Fruit fly (Drosophila melanogaster) whole organism, wandering third instar larva: ENCODE data around the gene Gel.
"Not testable (repeated sequence)": the region's sequence is repeated elsewhere in the genome, so short reads cannot be mapped to it uniquely, and the experiment has no call there.

ENCODE experiments used
- CG32264 ChIP-seq: fragments of 200-800 bp; sonication (Bioruptor generic); optimal IDR thresholded peaks from 2 replicates; lab custom pipeline; 2016; ENCODE audit warnings: missing biosample characterization, missing genetic modification characterization
- CG9705 ChIP-seq: fragments of 200-800 bp; sonication (Bioruptor generic); optimal IDR thresholded peaks from 2 replicates; lab custom pipeline; 2018; ENCODE audit warnings: missing biosample characterization, mild to moderate bottlenecking, missing genetic modification characterization
- CrebA ChIP-seq: fragments of 200-800 bp; sonication (Bioruptor generic); optimal IDR thresholded peaks from 2 replicates; lab custom pipeline; 2016; ENCODE audit warnings: missing biosample characterization, mild to moderate bottlenecking, missing genetic modification characterization, borderline replicate concordance
- Dfd ChIP-seq: fragments of >200 bp; optimal IDR thresholded peaks from 2 replicates; lab custom pipeline; 2017; ENCODE audit warnings: missing biosample characterization, missing genetic modification characterization
- GATAd ChIP-seq: sonication (Bioruptor generic); optimal IDR thresholded peaks from 2 replicates; lab custom pipeline; 2016; ENCODE audit warnings: missing biosample characterization, missing genetic modification characterization
- HLH106 ChIP-seq: fragments of 200-800 bp; optimal IDR thresholded peaks from 3 replicates; lab custom pipeline; 2019; ENCODE audit warnings: missing biosample characterization, mild to moderate bottlenecking, missing genetic modification characterization, moderate library complexity
- Hnf4 ChIP-seq: fragments of 200-800 bp; sonication (Bioruptor generic); optimal IDR thresholded peaks from 2 replicates; lab custom pipeline; 2016; ENCODE audit warnings: missing biosample characterization, mild to moderate bottlenecking, missing genetic modification characterization
- Hr78 ChIP-seq: fragments of >200 bp; optimal IDR thresholded peaks from 2 replicates; lab custom pipeline; 2017; ENCODE audit warnings: missing biosample characterization, missing genetic modification characterization
- Hr83 ChIP-seq: fragments of 200-300 bp; sonication (Bioruptor generic); optimal IDR thresholded peaks from 2 replicates; lab custom pipeline; 2016; ENCODE audit warnings: missing biosample characterization, mild to moderate bottlenecking, missing genetic modification characterization, moderate library complexity; ENCODE audit not compliant: poor library complexity, severe bottlenecking
- Jra ChIP-seq: sonication (Bioruptor generic); optimal IDR thresholded peaks from 2 replicates; lab custom pipeline; 2016; ENCODE audit warnings: missing biosample characterization, missing genetic modification characterization
- Mio ChIP-seq: sonication (Bioruptor generic); optimal IDR thresholded peaks from 2 replicates; lab custom pipeline; 2016; ENCODE audit warnings: missing biosample characterization, missing genetic modification characterization
- N ChIP-seq: fragments of >200 bp; optimal IDR thresholded peaks from 2 replicates; lab custom pipeline; 2018; ENCODE audit warnings: missing biosample characterization, missing external identifiers, missing genetic modification characterization
- OdsH ChIP-seq: fragments of 200-800 bp; sonication (Bioruptor generic); optimal IDR thresholded peaks from 2 replicates; lab custom pipeline; 2016; ENCODE audit warnings: missing biosample characterization, mild to moderate bottlenecking, missing genetic modification characterization
- Rel ChIP-seq, 2 experiments: fragments of 200-800 bp; sonication (Bioruptor generic) in 1 of 2; optimal IDR thresholded peaks; 2 replicates in 1 of 2; 3 replicates in 1 of 2; lab custom pipeline; 2016 to 2019; ENCODE audit warnings: mild to moderate bottlenecking in 2 of 2, missing biosample characterization in 2 of 2, missing genetic modification characterization in 2 of 2, moderate library complexity in 1 of 2
- Sp1 ChIP-seq: fragments of 200-800 bp; sonication (Bioruptor generic); optimal IDR thresholded peaks from 3 replicates; lab custom pipeline; 2019; ENCODE audit warnings: missing biosample characterization, mild to moderate bottlenecking, missing genetic modification characterization, moderate library complexity
- Vsx2 ChIP-seq: fragments of 200-300, 225-300 bp; sonication (Bioruptor generic); optimal IDR thresholded peaks from 2 replicates; lab custom pipeline; 2018; ENCODE audit warnings: missing biosample characterization, missing genetic modification characterization; ENCODE audit not compliant: partially characterized antibody
- br ChIP-seq: fragments of 200-800 bp; sonication (Bioruptor generic); optimal IDR thresholded peaks from 2 replicates; lab custom pipeline; 2016; ENCODE audit warnings: missing biosample characterization, missing genetic modification characterization
- brk ChIP-seq: fragments of 200-800 bp; sonication (Bioruptor generic); optimal IDR thresholded peaks from 2 replicates; lab custom pipeline; 2016; ENCODE audit warnings: missing biosample characterization, mild to moderate bottlenecking, missing genetic modification characterization
- dl ChIP-seq, 2 experiments: fragments of 175-275, 200-275 bp in 1 of 2; fragments of 200-275 bp in 1 of 2; sonication (Bioruptor generic); optimal IDR thresholded peaks; lab custom pipeline; 2018; ENCODE audit warnings: mild to moderate bottlenecking in 2 of 2, missing biosample characterization in 2 of 2, missing genetic modification characterization in 2 of 2, moderate library complexity in 2 of 2; ENCODE audit not compliant: partially characterized antibody in 2 of 2, insufficient read depth in 1 of 2
- dmrt93B ChIP-seq: fragments of 200-800 bp; sonication (Bioruptor generic); optimal IDR thresholded peaks from 2 replicates; lab custom pipeline; 2018; ENCODE audit warnings: missing biosample characterization, mild to moderate bottlenecking, missing genetic modification characterization
- dsf ChIP-seq: sonication (Bioruptor generic); optimal IDR thresholded peaks from 2 replicates; lab custom pipeline; 2016; ENCODE audit warnings: missing biosample characterization, missing genetic modification characterization, borderline replicate concordance
- ey ChIP-seq: fragments of 200-800 bp; sonication (Bioruptor generic); optimal IDR thresholded peaks from 2 replicates; lab custom pipeline; 2016; ENCODE audit warnings: missing biosample characterization, missing genetic modification characterization
- foxo ChIP-seq, 2 experiments: fragments of 200-800 bp; sonication (Bioruptor generic); optimal IDR thresholded peaks; 2 replicates in 1 of 2; 3 replicates in 1 of 2; lab custom pipeline; 2016 to 2017; ENCODE audit warnings: missing biosample characterization in 2 of 2, missing genetic modification characterization in 2 of 2
- fru ChIP-seq: fragments of 200-800 bp; sonication (Bioruptor generic); optimal IDR thresholded peaks from 3 replicates; lab custom pipeline; 2016; ENCODE audit warnings: missing biosample characterization, mild to moderate bottlenecking, missing genetic modification characterization
- h ChIP-seq: fragments of 200-800 bp; sonication (Bioruptor generic); optimal IDR thresholded peaks from 3 replicates; lab custom pipeline; 2016; ENCODE audit warnings: missing biosample characterization, mild to moderate bottlenecking, missing genetic modification characterization
- pan ChIP-seq: fragments of >200 bp; optimal IDR thresholded peaks from 2 replicates; lab custom pipeline; 2017
- psq ChIP-seq: fragments of 200-800 bp; sonication (Bioruptor generic); optimal IDR thresholded peaks from 3 replicates; lab custom pipeline; 2017; ENCODE audit warnings: missing biosample characterization, mild to moderate bottlenecking, missing genetic modification characterization, moderate library complexity
- rgr ChIP-seq: fragments of 200-800 bp; sonication (Bioruptor generic); optimal IDR thresholded peaks from 3 replicates; lab custom pipeline; 2016; ENCODE audit warnings: missing biosample characterization, mild to moderate bottlenecking, missing genetic modification characterization
- sage ChIP-seq: fragments of 200-800 bp; sonication (Bioruptor generic); optimal IDR thresholded peaks from 2 replicates; lab custom pipeline; 2016; ENCODE audit warnings: missing biosample characterization, mild to moderate bottlenecking, missing genetic modification characterization
- sv ChIP-seq: fragments of 200-800 bp; sonication (Bioruptor generic); optimal IDR thresholded peaks from 3 replicates; lab custom pipeline; 2016; ENCODE audit warnings: missing biosample characterization, missing genetic modification characterization
- tai ChIP-seq: sonication (Bioruptor generic); optimal IDR thresholded peaks from 2 replicates; lab custom pipeline; 2016; ENCODE audit warnings: missing biosample characterization, missing genetic modification characterization
- woc ChIP-seq: sonication (Bioruptor generic); optimal IDR thresholded peaks from 2 replicates; lab custom pipeline; 2016; ENCODE audit warnings: missing biosample characterization, mild to moderate bottlenecking, missing genetic modification characterization

The Gel gene

dm6 chr3R:4197055-4197454, 38.0 kb upstream of the Gel start, which contains the start of gene beta-Man (continued):
- TF ChIP-seq Mio (no peak), fru (GFP tag; lab: Kevin White, UChicago) (peak; percentile 76), Hr78 (GFP tag; lab: Kevin White, UChicago) (no peak), ey (no peak), Jra (peak; percentile 38), pan (lab: Kevin White, UChicago) (no peak), sv (GFP tag; lab: Kevin White, UChicago) (no peak), Hr83 (peak; percentile 77), Sp1 (no peak)

- TF ChIP-seq Rel (GFP tag; optimal IDR thresholded peaks at IDR 0.05; lab: Kevin White, UChicago); Rel (tag; optimal IDR thresholded peaks at IDR 0.05; lab: Kevin White, UChicago); sv (GFP tag; lab: Kevin White, UChicago); woc (GFP tag; lab: Kevin White, UChicago): not testable (repeated sequence)
- TF ChIP-seq, all 38 proteins: peak for 0; not testable (repeated sequence) for 38
These were observed 23.5 kb upstream of the Gel start, which contains the start of gene aux for dm6 chr3R:4211483-4211882. aux (plus strand) TSS chr3R:4211783.

- peak; percentile 79 for TF ChIP-seq ey
- TF ChIP-seq N (GFP tag; lab: Kevin White, UChicago): no peak
- peak; percentile 69 for TF ChIP-seq Hnf4 (GFP tag; lab: Kevin White, UChicago)
- TF ChIP-seq h: peak; percentile 84
- peak; percentile 68 for TF ChIP-seq Sp1
- no peak for TF ChIP-seq Jra
- TF ChIP-seq sage (GFP tag; lab: Kevin White, UChicago): peak; percentile 9
- TF ChIP-seq pan (lab: Kevin White, UChicago): no peak
- TF ChIP-seq Mio: no peak
- TF ChIP-seq Hr83: peak; percentile 17
- peak; percentile 6 for TF ChIP-seq brk (GFP tag; lab: Kevin White, UChicago)
- TF ChIP-seq woc (GFP tag; lab: Kevin White, UChicago): peak; percentile 65
- TF ChIP-seq tai (GFP tag; lab: Kevin White, UChicago): peak; percentile 5
- TF ChIP-seq psq (GFP tag; lab: Kevin White, UChicago): peak; percentile 57
- TF ChIP-seq foxo (GFP tag; optimal IDR thresholded peaks at IDR 0.05; lab: Kevin White, UChicago): peak in 1 of 2 experiments; percentile 88
- peak; percentile 70 for TF ChIP-seq CG32264
- peak; percentile 12 for TF ChIP-seq GATAd (GFP tag; lab: Kevin White, UChicago)
- TF ChIP-seq dmrt93B: peak; percentile 70
- TF ChIP-seq br (GFP tag; lab: Kevin White, UChicago): peak; percentile 81
- peak; percentile 52 for TF ChIP-seq sv (GFP tag; lab: Kevin White, UChicago)
- TF ChIP-seq Vsx2 (GFP tag; lab: Kevin White, UChicago): no peak
- TF ChIP-seq OdsH (GFP tag; lab: Kevin White, UChicago): peak; percentile 66
- no peak for TF ChIP-seq CrebA (GFP tag; lab: Kevin White, UChicago)
- TF ChIP-seq rgr (GFP tag; lab: Kevin White, UChicago): peak; percentile 73
- peak; percentile 31 for TF ChIP-seq CG9705 (GFP tag; lab: Kevin White, UChicago)
- TF ChIP-seq Dfd: no peak
- TF ChIP-seq Rel (GFP tag; optimal IDR thresholded peaks at IDR 0.05; lab: Kevin White, UChicago): no peak
- TF ChIP-seq Rel (tag; optimal IDR thresholded peaks at IDR 0.05; lab: Kevin White, UChicago): peak; percentile 40
- TF ChIP-seq HLH106 (tag; lab: Kevin White, UChicago): peak; percentile 81
- no peak for TF ChIP-seq dl (GFP tag; optimal IDR thresholded peaks at IDR 0.05; lab: Kevin White, UChicago; ENCODE audit: insufficient read depth in 1 of 2, partially characterized antibody in 2 of 2)
- TF ChIP-seq fru (GFP tag; lab: Kevin White, UChicago): peak; percentile 87
These were observed 21.0 kb upstream of the Gel start for dm6 chr3R:4214038-4214437.

dm6 chr3R:4214601-4215000, 20.4 kb upstream of the Gel start:
- TF ChIP-seq dl (GFP tag; optimal IDR thresholded peaks at IDR 0.05; lab: Kevin White, UChicago; ENCODE audit: insufficient read depth in 1 of 2, partially characterized antibody in 2 of 2) (no peak), CG9705 (GFP tag; lab: Kevin White, UChicago) (no peak), Sp1 (no peak), dsf (GFP tag; lab: Kevin White, UChicago) (no peak), Hr78 (GFP tag; lab: Kevin White, UChicago) (no peak)
